Worm (Caenorhabditis elegans) whole organism, L2 larva: ENCODE measurements around the gene ida-1.
A peak's percentile ranks its signal among the peaks of the same experiment; 100 is the strongest.

Experiments
- C34F6.9 ChIP-seq: fragments of 150-350 bp; optimal IDR thresholded peaks from 2 replicates; lab custom pipeline; 2014; ENCODE audit warnings: missing biosample characterization, missing genetic modification characterization
- F13H6.1 ChIP-seq: sonication (generic microtip); optimal IDR thresholded peaks from 2 replicates; lab custom pipeline; 2016; ENCODE audit warnings: missing genetic modification characterization, missing compliant biosample characterization
- R02D3.7 ChIP-seq: fragments of 150-350 bp; optimal IDR thresholded peaks from 2 replicates; lab custom pipeline; 2014; ENCODE audit warnings: missing biosample characterization, missing genetic modification characterization
- Y55F3AM.14 ChIP-seq: fragments of 200-800 bp; sonication (Bioruptor generic); optimal IDR thresholded peaks from 2 replicates; lab custom pipeline; 2018; ENCODE audit warnings: mild to moderate bottlenecking, missing genetic modification characterization, missing compliant biosample characterization
- ZK546.5 ChIP-seq: sonication (generic microtip); optimal IDR thresholded peaks from 2 replicates; lab custom pipeline; 2017; ENCODE audit warnings: missing biosample characterization, missing genetic modification characterization
- alr-1 ChIP-seq: fragments of 150-350 bp; optimal IDR thresholded peaks from 2 replicates; lab custom pipeline; 2014; ENCODE audit warnings: missing biosample characterization, missing genetic modification characterization
- aly-2 ChIP-seq: fragments of 150-350 bp; optimal IDR thresholded peaks from 2 replicates; lab custom pipeline; 2014; ENCODE audit warnings: missing biosample characterization, missing genetic modification characterization
- blmp-1 ChIP-seq: sonication (generic microtip); optimal IDR thresholded peaks from 2 replicates; lab custom pipeline; 2017; ENCODE audit warnings: missing genetic modification characterization, mild to moderate bottlenecking, missing compliant biosample characterization, antibody characterized with exemption, moderate library complexity; ENCODE audit not compliant: insufficient read depth
- ceh-16 ChIP-seq: fragments of 150-350 bp; optimal IDR thresholded peaks from 2 replicates; lab custom pipeline; 2014; ENCODE audit warnings: missing biosample characterization, missing genetic modification characterization
- ceh-82 ChIP-seq: fragments of 150-350 bp; optimal IDR thresholded peaks from 2 replicates; lab custom pipeline; 2014; ENCODE audit warnings: missing biosample characterization, missing genetic modification characterization
- crh-2 ChIP-seq: sonication (generic microtip); optimal IDR thresholded peaks from 2 replicates; lab custom pipeline; 2017; ENCODE audit warnings: missing biosample characterization, missing genetic modification characterization
- dmd-4 ChIP-seq: sonication (generic microtip); optimal IDR thresholded peaks from 2 replicates; lab custom pipeline; 2017; ENCODE audit warnings: missing biosample characterization, missing genetic modification characterization
- egl-27 ChIP-seq: sonication (generic microtip); optimal IDR thresholded peaks from 3 replicates; lab custom pipeline; 2017; ENCODE audit warnings: missing biosample characterization, missing genetic modification reagents, missing genetic modification characterization
- elt-3 ChIP-seq: sonication (generic microtip); optimal IDR thresholded peaks from 2 replicates; lab custom pipeline; 2017; ENCODE audit warnings: missing biosample characterization, missing genetic modification characterization
- fos-1 ChIP-seq: fragments of 150-350 bp; optimal IDR thresholded peaks from 2 replicates; lab custom pipeline; 2014; ENCODE audit warnings: missing biosample characterization, missing genetic modification characterization
- gmeb-1 ChIP-seq: fragments of 150-350 bp; optimal IDR thresholded peaks from 2 replicates; lab custom pipeline; 2014; ENCODE audit warnings: missing biosample characterization, missing genetic modification characterization
- lin-11 ChIP-seq: fragments of 150-350 bp; sonication (generic microtip); optimal IDR thresholded peaks from 2 replicates; lab custom pipeline; 2014; ENCODE audit warnings: missing biosample characterization, missing genetic modification characterization, inconsistent platforms, mixed read lengths
- lin-13 ChIP-seq: fragments of 150-350 bp; optimal IDR thresholded peaks from 2 replicates; lab custom pipeline; 2014; ENCODE audit warnings: missing biosample characterization, missing genetic modification reagents, missing genetic modification characterization
- lin-39 ChIP-seq: fragments of 150-350 bp; optimal IDR thresholded peaks from 2 replicates; lab custom pipeline; 2014; ENCODE audit warnings: missing biosample characterization, missing genetic modification reagents, missing genetic modification characterization
- mab-5 ChIP-seq: fragments of 150-350 bp; optimal IDR thresholded peaks from 2 replicates; lab custom pipeline; 2014; ENCODE audit warnings: missing biosample characterization, missing genetic modification characterization
- nhr-10 ChIP-seq: sonication (generic microtip); optimal IDR thresholded peaks from 2 replicates; lab custom pipeline; 2017; ENCODE audit warnings: missing biosample characterization, missing genetic modification characterization
- nhr-11 ChIP-seq: fragments of 150-350 bp; optimal IDR thresholded peaks from 2 replicates; lab custom pipeline; 2014; ENCODE audit warnings: missing biosample characterization, missing genetic modification characterization
- nhr-12 ChIP-seq: fragments of 150-350 bp; optimal IDR thresholded peaks from 2 replicates; lab custom pipeline; 2014; ENCODE audit warnings: missing biosample characterization, missing genetic modification characterization
- nhr-129 ChIP-seq: fragments of 150-350 bp; optimal IDR thresholded peaks from 2 replicates; lab custom pipeline; 2014; ENCODE audit warnings: missing biosample characterization, missing genetic modification characterization
- nhr-21 ChIP-seq: fragments of 150-350 bp; optimal IDR thresholded peaks from 2 replicates; lab custom pipeline; 2014; ENCODE audit warnings: missing biosample characterization, missing genetic modification characterization
- nhr-23 ChIP-seq: fragments of 150-350 bp; optimal IDR thresholded peaks from 2 replicates; lab custom pipeline; 2014; ENCODE audit warnings: missing biosample characterization, missing genetic modification reagents, missing genetic modification characterization
- nhr-237 ChIP-seq: fragments of 150-350 bp; optimal IDR thresholded peaks from 2 replicates; lab custom pipeline; 2014; ENCODE audit warnings: missing biosample characterization, missing genetic modification characterization
- nhr-25 ChIP-seq: fragments of 150-350 bp; sonication (generic microtip); optimal IDR thresholded peaks from 3 replicates; lab custom pipeline; 2014; ENCODE audit warnings: missing biosample characterization, missing genetic modification characterization
- nhr-6 ChIP-seq: fragments of 150-350 bp; optimal IDR thresholded peaks from 2 replicates; lab custom pipeline; 2014; ENCODE audit warnings: missing biosample characterization, missing genetic modification characterization
- nhr-77 ChIP-seq: fragments of 150-350 bp; optimal IDR thresholded peaks from 2 replicates; lab custom pipeline; 2014; ENCODE audit warnings: missing biosample characterization, missing genetic modification characterization
- peb-1 ChIP-seq: fragments of 150-350 bp; optimal IDR thresholded peaks from 2 replicates; lab custom pipeline; 2014; ENCODE audit warnings: missing biosample characterization, missing genetic modification characterization
- sem-4 ChIP-seq: fragments of 150-350 bp; optimal IDR thresholded peaks from 2 replicates; lab custom pipeline; 2014; ENCODE audit warnings: missing biosample characterization, missing genetic modification reagents, missing genetic modification characterization
- skn-1 ChIP-seq: sonication (generic microtip); optimal IDR thresholded peaks from 2 replicates; lab custom pipeline; 2017; ENCODE audit warnings: missing biosample characterization, missing genetic modification characterization
- snpc-4 ChIP-seq: fragments of 150-350 bp; optimal IDR thresholded peaks from 2 replicates; lab custom pipeline; 2014; ENCODE audit warnings: missing biosample characterization, missing genetic modification characterization
- unc-62 ChIP-seq: fragments of 150-350 bp; optimal IDR thresholded peaks from 2 replicates; lab custom pipeline; 2014; ENCODE audit warnings: missing biosample characterization, missing genetic modification reagents, missing genetic modification characterization
- zag-1 ChIP-seq: fragments of 150-350 bp; optimal IDR thresholded peaks from 2 replicates; lab custom pipeline; 2014; ENCODE audit warnings: missing biosample characterization, missing genetic modification characterization
- ztf-1 ChIP-seq: fragments of 200-800 bp; sonication (Bioruptor generic); conservative IDR thresholded peaks from 2 replicates; pipeline ENCODE4 v1.3.6; 2022; ENCODE audit warnings: missing genetic modification characterization, missing compliant biosample characterization
- ztf-11 ChIP-seq: sonication (generic microtip); optimal IDR thresholded peaks from 2 replicates; lab custom pipeline; 2017; ENCODE audit warnings: missing biosample characterization, missing genetic modification characterization

ida-1 gene

DNA sequence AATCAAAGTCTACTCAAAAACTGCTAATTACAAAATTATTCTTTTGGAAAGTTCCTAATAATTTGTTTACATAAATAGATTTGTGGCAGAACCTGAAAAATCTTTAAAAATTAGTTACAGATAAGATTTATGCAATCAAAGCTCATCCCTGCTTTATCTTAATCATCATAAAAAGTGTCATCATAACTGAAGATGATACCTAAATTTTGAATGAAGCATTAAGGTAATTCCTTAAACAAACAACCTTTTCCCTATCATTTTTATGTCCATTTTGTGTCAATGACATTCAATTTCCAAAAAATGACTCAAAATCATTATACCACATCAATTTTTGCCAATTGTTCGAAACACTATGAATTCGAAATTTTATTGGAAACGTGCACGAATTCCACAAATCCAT lies 17.6 kb upstream of the ida-1 start, which contains the start of gene B0244.6:
Gene B0244.6 (plus strand): TSS at position 301 of the 400 bp plus-strand sequence.
- no peak for TF ChIP-seq alr-1 (tag; lab: Kevin White, UChicago)
- no peak for TF ChIP-seq F13H6.1 (tag; lab: Kevin White, UChicago)
- no peak for TF ChIP-seq unc-62 (GFP tag; lab: Kevin White, UChicago)
- TF ChIP-seq Y55F3AM.14 (GFP tag; lab: Kevin White, UChicago), result no peak
- TF ChIP-seq nhr-6 (tag; lab: Kevin White, UChicago), result no peak
- TF ChIP-seq, all 48 proteins: peak for 0

DNA sequence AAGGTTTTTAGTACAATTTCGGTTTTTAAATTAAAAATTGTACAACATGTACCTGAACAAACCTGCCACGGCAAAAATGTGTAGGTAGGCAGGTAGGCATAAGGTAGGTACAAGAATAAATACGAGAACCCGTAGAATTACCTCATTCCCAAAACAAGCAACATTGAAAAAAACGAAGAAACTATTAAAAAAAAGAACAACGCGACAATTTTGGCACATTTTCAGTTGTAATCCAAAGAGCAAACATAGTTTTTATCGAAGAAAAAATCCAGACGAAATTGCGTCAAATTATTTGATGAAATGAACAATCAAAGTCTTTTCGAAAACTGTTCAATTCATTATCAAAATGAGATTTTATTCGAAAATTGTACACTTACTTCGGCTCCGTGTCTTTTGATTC lies 14.7 kb upstream of the ida-1 start, which contains the start of gene B0244.16:
Gene B0244.16 (plus strand): TSS at position 301 of the 400 bp plus-strand sequence.
- TF ChIP-seq lin-11 (tag; lab: Kevin White, UChicago) (no peak), aly-2 (tag; lab: Kevin White, UChicago) (no peak), mab-5 (tag; lab: Kevin White, UChicago) (no peak), ztf-11 (tag; lab: Kevin White, UChicago) (no peak), nhr-129 (no peak), blmp-1 (tag; lab: Kevin White, UChicago) (no peak), lin-39 (no peak), nhr-21 (tag; lab: Kevin White, UChicago) (no peak)

DNA sequence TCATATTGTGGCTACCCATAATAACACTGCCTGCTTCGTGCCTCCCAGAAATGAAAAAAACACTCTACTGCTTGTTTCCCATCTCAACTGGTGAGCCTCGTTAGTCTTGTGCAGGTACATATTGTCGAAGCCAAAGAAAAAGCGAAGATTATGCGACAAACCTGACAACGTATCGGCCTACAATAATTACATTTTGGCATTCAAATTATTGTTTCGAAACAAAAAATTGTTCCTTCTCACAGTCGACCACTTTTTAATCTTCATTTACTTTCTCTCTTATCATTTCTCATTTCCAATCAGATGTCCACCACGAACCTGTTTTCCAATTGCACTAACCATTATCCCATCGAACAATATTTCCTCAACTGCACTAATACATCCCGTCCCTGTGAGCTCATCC lies 12.3 kb upstream of the ida-1 start, which contains the start of gene B0244.15:
Gene B0244.15 (plus strand): TSS at position 301 of the 400 bp plus-strand sequence.
- TF ChIP-seq ztf-11 (tag; lab: Kevin White, UChicago) (no peak), snpc-4 (tag; lab: Kevin White, UChicago) (no peak), R02D3.7 (tag; lab: Kevin White, UChicago) (no peak), nhr-237 (no peak), ztf-1 (no peak), peb-1 (no peak), egl-27 (tag; lab: Kevin White, UChicago) (no peak), sem-4 (tag; lab: Kevin White, UChicago) (no peak), nhr-23 (tag; lab: Kevin White, UChicago) (no peak), skn-1 (no peak), nhr-25 (tag; lab: Kevin White, UChicago) (no peak), nhr-10 (tag; lab: Kevin White, UChicago) (no peak), blmp-1 (tag; lab: Kevin White, UChicago) (no peak), nhr-12 (tag; lab: Kevin White, UChicago) (no peak), lin-11 (tag; lab: Kevin White, UChicago) (no peak), zag-1 (no peak), nhr-77 (no peak), ceh-82 (no peak), unc-62 (GFP tag; lab: Kevin White, UChicago) (no peak)

DNA sequence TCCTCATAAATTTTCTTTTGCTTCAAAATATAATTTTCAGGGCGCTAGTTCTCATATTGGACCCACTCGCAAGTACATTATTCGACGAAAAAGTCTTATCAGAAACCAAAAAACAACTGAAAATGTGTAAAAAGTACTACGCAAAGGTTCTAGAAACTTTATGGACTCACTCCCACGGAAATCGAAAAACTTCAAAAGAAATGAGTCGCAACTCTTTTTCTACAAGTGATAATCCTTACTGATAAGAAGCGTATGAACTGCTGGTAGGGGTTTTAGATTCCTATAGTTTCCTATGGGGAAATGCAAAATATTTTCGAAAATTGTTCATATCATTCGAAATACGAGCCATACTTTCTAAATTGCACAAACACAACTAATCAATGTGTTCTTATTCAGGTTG lies 10.8 kb upstream of the ida-1 start, which contains the start of gene B0244.5:
Gene B0244.5 (plus strand): TSS at position 301 of the 400 bp plus-strand sequence.
- no peak for TF ChIP-seq ztf-11 (tag; lab: Kevin White, UChicago)
- TF ChIP-seq fos-1 (tag; lab: Kevin White, UChicago), result peak; percentile 4
- TF ChIP-seq, all 48 proteins: peak for 1

DNA sequence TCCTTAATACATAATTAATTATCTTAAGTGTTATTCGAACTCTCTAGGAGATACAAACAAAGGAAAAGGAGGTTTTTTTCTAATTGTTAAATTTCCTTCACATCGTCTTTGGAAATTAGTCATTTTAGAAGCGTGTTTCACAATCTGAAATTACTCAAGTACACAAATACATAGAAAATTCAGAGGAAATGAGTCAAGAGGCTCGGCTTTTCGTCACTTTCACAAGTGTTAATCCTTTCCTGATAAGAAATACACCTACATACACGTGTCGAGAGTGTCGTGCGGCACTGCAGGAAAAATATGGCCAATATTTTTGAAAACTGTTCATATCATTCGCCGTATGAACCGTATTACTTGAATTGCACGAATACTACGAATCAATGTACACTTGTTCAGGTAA lies 8.2 kb upstream of the ida-1 start, which contains the start of gene B0244.4:
Gene B0244.4 (plus strand): TSS at position 301 of the 400 bp plus-strand sequence.
- TF ChIP-seq lin-13 (GFP tag; lab: Kevin White, UChicago) (no peak), nhr-237 (no peak), dmd-4 (tag; lab: Kevin White, UChicago) (no peak), elt-3 (tag; lab: Kevin White, UChicago) (no peak), nhr-11 (tag; lab: Kevin White, UChicago) (no peak), lin-39 (no peak), ztf-11 (tag; lab: Kevin White, UChicago) (no peak), skn-1 (no peak)

DNA sequence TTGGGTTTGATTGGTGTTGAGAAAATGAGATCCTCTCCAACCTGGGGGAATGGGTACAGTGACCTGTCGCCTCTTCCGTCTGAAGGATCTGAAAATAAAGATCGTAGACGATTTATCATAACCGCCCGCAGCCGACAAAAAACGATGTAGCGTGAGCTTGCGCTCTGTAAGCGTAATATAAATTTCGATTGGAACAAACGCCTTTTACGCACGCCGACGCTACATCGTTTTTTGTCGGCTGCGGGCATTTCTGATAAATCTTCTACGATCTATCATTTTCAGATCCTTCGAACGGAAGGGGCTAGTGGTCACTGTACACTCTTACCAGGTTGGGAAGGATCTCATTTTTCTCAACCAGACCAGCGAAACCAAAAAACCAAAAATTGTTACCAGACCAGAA lies 7.0 kb upstream of the ida-1 start:
- TF ChIP-seq ZK546.5 (tag; lab: Kevin White, UChicago) (no peak), C34F6.9 (tag; lab: Kevin White, UChicago) (no peak), ztf-11 (tag; lab: Kevin White, UChicago) (no peak), nhr-77 (no peak), gmeb-1 (no peak), fos-1 (tag; lab: Kevin White, UChicago) (no peak), snpc-4 (tag; lab: Kevin White, UChicago) (no peak), dmd-4 (tag; lab: Kevin White, UChicago) (no peak), egl-27 (tag; lab: Kevin White, UChicago) (no peak), mab-5 (tag; lab: Kevin White, UChicago) (no peak), ceh-16 (tag; lab: Kevin White, UChicago) (no peak), nhr-237 (no peak), crh-2 (tag; lab: Kevin White, UChicago) (no peak), nhr-12 (tag; lab: Kevin White, UChicago) (no peak), nhr-10 (tag; lab: Kevin White, UChicago) (no peak), F13H6.1 (tag; lab: Kevin White, UChicago) (no peak), lin-39 (no peak), unc-62 (GFP tag; lab: Kevin White, UChicago) (no peak), lin-13 (GFP tag; lab: Kevin White, UChicago) (no peak), elt-3 (tag; lab: Kevin White, UChicago) (no peak)
